Worm (Caenorhabditis elegans): Measurements from ENCODE around the gene C24D10.2.

The C24D10.2 gene

ce11 chrIV:5186480-5187205 lies 23.5 kb downstream of the C24D10.2 start, which contains the start of the genes W03F8.6 and mtrf-1L:
W03F8.6 (minus strand) TSS chrIV:5186580.
mtrf-1L (plus strand) TSS chrIV:5187155.
- TF ChIP-seq ztf-23 (GFP tag; IDR thresholded peaks at IDR 0.05) (no peak), ref-1 (GFP tag; conservative IDR thresholded peaks at IDR 0.05) (no peak), T22C8.4 (GFP tag; IDR thresholded peaks at IDR 0.05) (no peak), flt-1 (GFP tag; IDR thresholded peaks at IDR 0.05) (no peak), ztf-29 (GFP tag; IDR thresholded peaks at IDR 0.05) (no peak), tab-1 (GFP tag; IDR thresholded peaks at IDR 0.05) (no peak), med-1 (GFP tag; optimal IDR thresholded peaks at IDR 0.05; ENCODE audit: insufficient read depth) (no peak), klf-2 (GFP tag; conservative IDR thresholded peaks at IDR 0.05) (no peak), cog-1 (tag; optimal IDR thresholded peaks at IDR 0.05) (no peak)

DNA sequence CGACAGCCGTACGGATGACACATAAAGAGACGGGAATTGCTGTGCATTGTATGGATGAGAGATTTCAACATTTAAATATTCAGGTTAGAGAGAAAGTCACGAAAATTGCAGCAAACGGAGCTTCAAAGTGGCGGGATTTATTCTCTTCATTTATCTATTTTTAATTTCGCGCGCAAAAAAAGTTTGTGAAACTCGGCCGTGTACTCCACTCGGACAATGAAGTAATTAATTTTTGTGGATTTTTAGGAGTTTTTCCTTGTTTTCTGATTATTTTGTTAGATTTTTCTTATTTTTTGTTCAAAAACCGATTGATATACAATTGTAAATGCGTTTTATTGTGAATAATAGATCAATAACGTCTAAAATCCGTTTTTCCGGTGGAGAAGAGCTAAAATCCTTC lies 24.9 kb downstream of the C24D10.2 start:
- TF ChIP-seq ztf-29 (GFP tag; IDR thresholded peaks at IDR 0.05) (no peak), cog-1 (tag; optimal IDR thresholded peaks at IDR 0.05) (no peak), T22C8.4 (GFP tag; IDR thresholded peaks at IDR 0.05) (no peak), ref-1 (GFP tag; conservative IDR thresholded peaks at IDR 0.05) (no peak), klf-2 (GFP tag; conservative IDR thresholded peaks at IDR 0.05) (no peak), flt-1 (GFP tag; IDR thresholded peaks at IDR 0.05) (no peak), ztf-23 (GFP tag; IDR thresholded peaks at IDR 0.05) (no peak)

DNA sequence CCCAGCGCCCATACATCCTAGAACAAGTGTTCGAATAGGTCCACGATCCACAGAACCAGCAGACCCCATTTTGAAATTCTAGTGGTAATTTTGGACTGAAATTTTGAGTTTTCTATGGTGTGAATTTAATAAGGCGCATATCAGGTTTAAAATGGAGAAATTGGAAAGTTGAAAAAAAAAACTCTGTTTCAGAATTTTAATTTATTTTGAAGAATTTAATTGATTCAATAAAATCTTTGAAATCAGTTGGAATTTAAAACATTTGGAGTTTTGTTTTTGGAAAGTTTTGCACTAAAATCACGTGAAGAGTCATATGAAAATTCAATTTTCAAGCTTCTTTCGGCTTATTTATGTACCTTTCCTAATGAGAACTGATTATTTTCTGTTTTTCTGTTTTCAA lies 32.4 kb downstream of the C24D10.2 start, which contains the start of gene gpa-18:
TSS of gene gpa-18 (minus strand) at position 101 of the 400 bp plus-strand sequence.
- TF ChIP-seq flt-1 (GFP tag; IDR thresholded peaks at IDR 0.05) = no peak
- no peak for TF ChIP-seq med-1 (GFP tag; optimal IDR thresholded peaks at IDR 0.05; ENCODE audit: insufficient read depth)
- no peak for TF ChIP-seq klf-2 (GFP tag; conservative IDR thresholded peaks at IDR 0.05)
- TF ChIP-seq ztf-29 (GFP tag; IDR thresholded peaks at IDR 0.05) = no peak
- TF ChIP-seq ztf-23 (GFP tag; IDR thresholded peaks at IDR 0.05) = no peak
- no peak for TF ChIP-seq T22C8.4 (GFP tag; IDR thresholded peaks at IDR 0.05)
- TF ChIP-seq cog-1 (tag; optimal IDR thresholded peaks at IDR 0.05) = no peak
- TF ChIP-seq tab-1 (GFP tag; IDR thresholded peaks at IDR 0.05) = no peak

ce11 chrIV:5200813-5201212 lies 37.7 kb downstream of the C24D10.2 start:
- TF ChIP-seq ref-1 (GFP tag; conservative IDR thresholded peaks at IDR 0.05) (no peak), tab-1 (GFP tag; IDR thresholded peaks at IDR 0.05) (no peak), med-1 (GFP tag; optimal IDR thresholded peaks at IDR 0.05; ENCODE audit: insufficient read depth) (no peak), ztf-23 (GFP tag; IDR thresholded peaks at IDR 0.05) (no peak), ztf-29 (GFP tag; IDR thresholded peaks at IDR 0.05) (no peak), flt-1 (GFP tag; IDR thresholded peaks at IDR 0.05) (no peak), cog-1 (tag; optimal IDR thresholded peaks at IDR 0.05) (no peak)

ce11 chrIV:5202575-5202974 lies 39.4 kb downstream of the C24D10.2 start:
- no peak for TF ChIP-seq klf-2 (GFP tag; conservative IDR thresholded peaks at IDR 0.05)
- TF ChIP-seq cog-1 (tag; optimal IDR thresholded peaks at IDR 0.05) = no peak
- no peak for TF ChIP-seq med-1 (GFP tag; optimal IDR thresholded peaks at IDR 0.05; ENCODE audit: insufficient read depth)
- TF ChIP-seq T22C8.4 (GFP tag; IDR thresholded peaks at IDR 0.05) = no peak
- TF ChIP-seq ztf-23 (GFP tag; IDR thresholded peaks at IDR 0.05) = no peak
- no peak for TF ChIP-seq ref-1 (GFP tag; conservative IDR thresholded peaks at IDR 0.05)
- no peak for TF ChIP-seq ztf-29 (GFP tag; IDR thresholded peaks at IDR 0.05)
- no peak for TF ChIP-seq flt-1 (GFP tag; IDR thresholded peaks at IDR 0.05)
- no peak for TF ChIP-seq tab-1 (GFP tag; IDR thresholded peaks at IDR 0.05)

DNA sequence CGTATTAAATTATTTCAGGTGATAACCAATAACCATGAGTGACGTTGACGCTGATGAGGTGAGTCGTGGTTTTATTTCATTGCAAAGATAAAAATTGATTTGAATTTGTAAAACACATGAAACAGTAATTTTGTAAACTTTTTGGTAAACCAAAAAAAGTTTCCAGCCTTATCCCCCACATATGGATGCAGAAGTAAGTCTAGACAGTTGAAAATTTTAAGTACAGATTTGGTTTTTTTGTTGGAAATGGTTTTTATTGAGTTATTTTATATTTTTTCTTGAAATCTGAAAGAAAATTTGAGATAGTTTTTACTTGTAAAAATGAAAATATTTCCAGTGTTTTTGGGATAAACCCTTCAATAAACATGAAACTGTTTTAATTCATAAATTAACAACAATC lies 41.4 kb downstream of the C24D10.2 start, which contains the start of gene tni-4:
TSS of gene tni-4 (plus strand) at position 19 of the 400 bp plus-strand sequence.
- TF ChIP-seq flt-1 (GFP tag; IDR thresholded peaks at IDR 0.05) (no peak), klf-2 (GFP tag; conservative IDR thresholded peaks at IDR 0.05) (no peak), tab-1 (GFP tag; IDR thresholded peaks at IDR 0.05) (no peak), ztf-29 (GFP tag; IDR thresholded peaks at IDR 0.05) (no peak), ztf-23 (GFP tag; IDR thresholded peaks at IDR 0.05) (no peak), cog-1 (tag; optimal IDR thresholded peaks at IDR 0.05) (no peak), T22C8.4 (GFP tag; IDR thresholded peaks at IDR 0.05) (no peak)

DNA sequence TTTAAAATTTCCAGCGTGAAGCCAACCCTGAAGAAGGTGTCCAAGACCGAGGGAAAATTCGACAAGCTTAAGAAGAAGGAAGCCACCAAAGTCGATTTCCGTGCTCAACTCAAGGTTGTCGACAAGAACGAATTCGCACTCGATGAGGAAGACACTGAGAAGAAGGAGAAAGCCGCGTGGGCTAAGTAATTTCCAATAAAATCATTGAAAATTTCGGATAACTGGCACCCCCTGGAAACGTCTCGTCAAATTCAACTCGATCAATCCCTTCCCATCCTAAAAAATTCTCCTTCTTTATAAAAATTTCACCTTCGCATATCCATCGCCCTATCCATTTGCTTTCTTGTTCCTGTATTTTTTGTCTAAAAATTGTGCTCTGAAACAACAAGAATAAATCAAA lies 43.6 kb downstream of the C24D10.2 start:
- TF ChIP-seq ztf-29 (GFP tag; IDR thresholded peaks at IDR 0.05) (no peak), ztf-23 (GFP tag; IDR thresholded peaks at IDR 0.05) (no peak), tab-1 (GFP tag; IDR thresholded peaks at IDR 0.05) (no peak)

DNA sequence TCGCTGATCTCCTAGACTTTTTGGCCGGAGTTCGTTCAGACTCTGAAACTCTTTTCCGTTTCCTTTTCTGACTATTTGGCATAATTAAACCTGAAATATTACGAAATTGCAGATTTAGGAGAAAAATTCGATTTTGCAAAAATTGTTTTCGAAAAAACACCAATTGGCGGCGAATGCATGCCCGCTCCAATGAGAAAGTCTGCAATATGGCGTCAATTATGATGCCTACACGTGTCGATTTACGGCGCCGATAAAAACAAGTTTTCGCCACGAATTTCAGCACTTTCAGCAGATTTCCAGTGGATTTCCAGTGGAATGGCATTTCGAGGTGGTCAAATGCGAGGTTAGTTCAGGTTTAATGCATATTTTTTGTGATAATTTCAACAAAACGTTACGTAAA lies 46.3 kb downstream of the C24D10.2 start, which contains the start of the genes Y59E9AL.36 and nbet-1:
TSS of gene Y59E9AL.36 (minus strand) at position 92 of the 400 bp plus-strand sequence.
TSS of gene nbet-1 (plus strand) at position 112 of the 400 bp plus-strand sequence.
- TF ChIP-seq cog-1 (tag; optimal IDR thresholded peaks at IDR 0.05) (peak; percentile 39), ztf-23 (GFP tag; IDR thresholded peaks at IDR 0.05) (no peak), T22C8.4 (GFP tag; IDR thresholded peaks at IDR 0.05) (no peak), med-1 (GFP tag; optimal IDR thresholded peaks at IDR 0.05; ENCODE audit: insufficient read depth) (no peak), flt-1 (GFP tag; IDR thresholded peaks at IDR 0.05) (no peak)

ce11 chrIV:5210606-5211005 lies 47.5 kb downstream of the C24D10.2 start:
- no peak for TF ChIP-seq ref-1 (GFP tag; conservative IDR thresholded peaks at IDR 0.05)
- no peak for TF ChIP-seq cog-1 (tag; optimal IDR thresholded peaks at IDR 0.05)
- TF ChIP-seq T22C8.4 (GFP tag; IDR thresholded peaks at IDR 0.05) = no peak
- TF ChIP-seq klf-2 (GFP tag; conservative IDR thresholded peaks at IDR 0.05) = no peak
- no peak for TF ChIP-seq med-1 (GFP tag; optimal IDR thresholded peaks at IDR 0.05; ENCODE audit: insufficient read depth)
- TF ChIP-seq flt-1 (GFP tag; IDR thresholded peaks at IDR 0.05) = no peak
- no peak for TF ChIP-seq tab-1 (GFP tag; IDR thresholded peaks at IDR 0.05)
- no peak for TF ChIP-seq ztf-29 (GFP tag; IDR thresholded peaks at IDR 0.05)

All from whole organism, midembryonic.